Fruit fly (Drosophila melanogaster): ENCODE results near the gene CG3568.

CG3568 gene

DNA sequence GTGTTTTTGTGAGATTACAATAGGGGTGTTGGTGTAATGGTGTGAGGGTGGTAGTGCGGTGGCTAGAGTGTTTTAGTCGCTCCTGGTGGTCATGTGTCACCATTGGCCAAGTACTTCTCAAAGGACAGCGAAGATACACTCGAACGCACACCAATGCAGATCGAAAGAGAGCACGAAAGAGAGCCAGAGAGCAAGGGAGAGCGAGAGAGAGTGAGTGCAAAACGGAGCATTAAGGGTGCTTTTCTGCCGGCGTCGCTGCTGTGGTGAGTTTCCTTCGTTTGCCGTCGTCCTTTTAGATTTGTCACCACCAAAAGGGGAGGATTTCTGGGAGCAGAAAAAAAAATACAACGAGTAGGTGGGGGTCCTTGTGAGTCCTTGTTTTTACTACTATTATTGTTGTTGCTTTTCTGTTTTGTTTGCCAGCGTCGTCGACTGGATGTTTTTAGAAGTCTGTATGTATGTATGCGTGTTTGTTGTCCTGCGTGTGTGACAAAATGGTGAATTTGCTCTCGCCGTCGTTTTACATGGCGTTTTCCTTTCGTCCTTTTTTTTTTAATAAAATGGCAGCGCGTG is 34.3 kb upstream of the CG3568 start (continued):
- no peak for TF ChIP-seq Doc3 (GFP tag; IDR thresholded peaks at IDR 0.05; ENCODE audit: partially characterized antibody)
- TF ChIP-seq CG3163 (GFP tag; optimal IDR thresholded peaks at IDR 0.05): no peak
- no peak for TF ChIP-seq scrt (GFP tag; optimal IDR thresholded peaks at IDR 0.05)
- TF ChIP-seq pros (GFP tag; optimal IDR thresholded peaks at IDR 0.05): peak; percentile 44
- TF ChIP-seq Hmx (GFP tag; optimal IDR thresholded peaks at IDR 0.05): no peak
- TF ChIP-seq CG12219 (GFP tag; optimal IDR thresholded peaks at IDR 0.05): no peak
- TF ChIP-seq CG11504 (tag; optimal IDR thresholded peaks at IDR 0.05): no peak
- no peak for TF ChIP-seq slbo (GFP tag; IDR thresholded peaks at IDR 0.05)
- no peak for TF ChIP-seq lbe (GFP tag; optimal IDR thresholded peaks at IDR 0.05)
- no peak for TF ChIP-seq Ets97D (GFP tag; optimal IDR thresholded peaks at IDR 0.05)
- TF ChIP-seq rib (GFP tag; IDR thresholded peaks at IDR 0.05): no peak
- TF ChIP-seq h (optimal IDR thresholded peaks at IDR 0.05): no peak
- peak; percentile 75 for TF ChIP-seq Adf1 (GFP tag; IDR thresholded peaks at IDR 0.05)
- no peak for TF ChIP-seq fd96Cb (tag; optimal IDR thresholded peaks at IDR 0.05)
- no peak for TF ChIP-seq bcd (GFP tag; optimal IDR thresholded peaks at IDR 0.05)
- TF ChIP-seq C15 (GFP tag; IDR thresholded peaks at IDR 0.05): no peak
- TF ChIP-seq Drgx (GFP tag; IDR thresholded peaks at IDR 0.05): no peak
- TF ChIP-seq fd102C (GFP tag; optimal IDR thresholded peaks at IDR 0.05): no peak
- TF ChIP-seq CG13287 (GFP tag; IDR thresholded peaks at IDR 0.05; ENCODE audit: partially characterized antibody): no peak
- no peak for TF ChIP-seq CG14050 (GFP tag; IDR thresholded peaks at IDR 0.05)

dm6 chrX:4511575-4511974 is 30.9 kb upstream of the CG3568 start:
- no peak for TF ChIP-seq CG4854 (GFP tag; optimal IDR thresholded peaks at IDR 0.05)
- peak; percentile 66 for TF ChIP-seq CTCF (GFP tag; optimal IDR thresholded peaks at IDR 0.05)

dm6 chrX:4520879-4521278 is 21.6 kb upstream of the CG3568 start:
- TF ChIP-seq dysf (GFP tag; IDR thresholded peaks at IDR 0.05) (no peak), Nf-YC (tag; optimal IDR thresholded peaks at IDR 0.05) (peak; percentile 71), prd (optimal IDR thresholded peaks at IDR 0.05) (no peak), prd (GFP tag; IDR thresholded peaks at IDR 0.05) (no peak), CG14441 (GFP tag; IDR thresholded peaks at IDR 0.05) (no peak), odd (GFP tag; optimal IDR thresholded peaks at IDR 0.05) (no peak), CG30020 (tag; optimal IDR thresholded peaks at IDR 0.05) (no peak), CG12391 (tag; optimal IDR thresholded peaks at IDR 0.05) (no peak), Optix (GFP tag; IDR thresholded peaks at IDR 0.05) (no peak), Jarid2 (GFP tag; optimal IDR thresholded peaks at IDR 0.05) (no peak), Nf-YB (GFP tag; optimal IDR thresholded peaks at IDR 0.05) (peak; percentile 89), ham (GFP tag; IDR thresholded peaks at IDR 0.05) (no peak), NC2α (GFP tag; optimal IDR thresholded peaks at IDR 0.05) (no peak), Tbp (GFP tag; optimal IDR thresholded peaks at IDR 0.05) (no peak), CG15011 (GFP tag; optimal IDR thresholded peaks at IDR 0.05) (no peak), Hand (GFP tag; optimal IDR thresholded peaks at IDR 0.05) (no peak), CG16863 (GFP tag; optimal IDR thresholded peaks at IDR 0.05) (no peak), CG2889 (GFP tag; IDR thresholded peaks at IDR 0.05) (no peak)
